Fruit fly (Drosophila melanogaster) whole organism, embryonic: Measurements from ENCODE around the gene ppk17.
A peak's percentile ranks its signal among the peaks of the same experiment; 100 is the strongest.

ENCODE experiments used
- Adf1 ChIP-seq: fragments of 200-800 bp; sonication (Bioruptor generic); IDR thresholded peaks from 2 replicates; pipeline ENCODE4 v1.3.6; 2022; ENCODE audit warnings: missing biosample characterization, missing genetic modification characterization
- Atf-2 ChIP-seq: fragments of 200-800 bp; sonication (Bioruptor generic); optimal IDR thresholded peaks from 2 replicates; lab custom pipeline; 2016; ENCODE audit warnings: missing biosample characterization, missing genetic modification characterization
- C15 ChIP-seq: fragments of 200-800 bp; sonication (Bioruptor generic); IDR thresholded peaks from 3 replicates; pipeline ENCODE4 v1.3.6; 2022; ENCODE audit warnings: missing biosample characterization, missing genetic modification characterization
- CG10979 ChIP-seq: fragments of 200-800 bp; sonication (Bioruptor generic); optimal IDR thresholded peaks from 2 replicates; lab custom pipeline; 2018; ENCODE audit warnings: missing biosample characterization, mild to moderate bottlenecking, missing genetic modification characterization, moderate library complexity
- CG11456 ChIP-seq: fragments of 200-800 bp; sonication (Bioruptor generic); IDR thresholded peaks from 3 replicates; pipeline ENCODE4 v1.3.6; 2022; ENCODE audit warnings: missing biosample characterization, missing genetic modification characterization
- CG12104 ChIP-seq: fragments of 200-800 bp; sonication (Bioruptor generic); optimal IDR thresholded peaks from 3 replicates; lab custom pipeline; 2016; ENCODE audit warnings: missing biosample characterization, missing genetic modification characterization
- CG13775 ChIP-seq: fragments of 200-800 bp; sonication (Bioruptor generic); optimal IDR thresholded peaks from 3 replicates; lab custom pipeline; 2017; ENCODE audit warnings: missing biosample characterization, mild to moderate bottlenecking, missing genetic modification characterization
- CG14860 ChIP-seq: fragments of 200-800 bp; sonication (Bioruptor generic); IDR thresholded peaks from 3 replicates; pipeline ENCODE4 v1.3.6; 2022; ENCODE audit warnings: missing biosample characterization, missing genetic modification characterization; ENCODE audit not compliant: partially characterized antibody
- CG1647 ChIP-seq: fragments of 200-800 bp; sonication (Bioruptor generic); optimal IDR thresholded peaks from 3 replicates; lab custom pipeline; 2016; ENCODE audit warnings: missing biosample characterization, missing genetic modification characterization
- CG17186 ChIP-seq: fragments of 200-800 bp; sonication (Bioruptor generic); optimal IDR thresholded peaks from 3 replicates; lab custom pipeline; 2017; ENCODE audit warnings: missing biosample characterization, missing genetic modification reagents, missing genetic modification characterization
- CG17328 ChIP-seq: fragments of 200-800 bp; sonication (Bioruptor generic); IDR thresholded peaks from 2 replicates; pipeline ENCODE4 v1.3.6; 2022; ENCODE audit warnings: missing biosample characterization, missing genetic modification characterization
- CG18476 ChIP-seq: fragments of 200-800 bp; sonication (Bioruptor generic); optimal IDR thresholded peaks from 2 replicates; lab custom pipeline; 2016; ENCODE audit warnings: missing biosample characterization, mild to moderate bottlenecking, missing genetic modification characterization
- CG2116 ChIP-seq: fragments of 200-800 bp; sonication (Bioruptor generic); optimal IDR thresholded peaks from 3 replicates; lab custom pipeline; 2018; ENCODE audit warnings: missing biosample characterization, mild to moderate bottlenecking, missing genetic modification characterization
- CG2120 ChIP-seq: fragments of 200-800 bp; sonication (Bioruptor generic); optimal IDR thresholded peaks from 3 replicates; lab custom pipeline; 2016; ENCODE audit warnings: missing biosample characterization, missing genetic modification characterization
- CG30431 ChIP-seq: fragments of 200-800 bp; sonication (Bioruptor generic); optimal IDR thresholded peaks from 2 replicates; lab custom pipeline; 2017; ENCODE audit warnings: missing biosample characterization, missing genetic modification characterization
- CG31388 ChIP-seq: fragments of 200-800 bp; sonication (Bioruptor generic); optimal IDR thresholded peaks from 2 replicates; lab custom pipeline; 2016; ENCODE audit warnings: missing biosample characterization, missing genetic modification characterization
- CG3407 ChIP-seq: fragments of 200-800 bp; sonication (Bioruptor generic); optimal IDR thresholded peaks from 2 replicates; lab custom pipeline; 2018; ENCODE audit warnings: missing biosample characterization, mild to moderate bottlenecking, missing genetic modification characterization
- CG4707 ChIP-seq: fragments of 200-800 bp; sonication (Bioruptor generic); optimal IDR thresholded peaks from 2 replicates; lab custom pipeline; 2018; ENCODE audit warnings: missing biosample characterization, mild to moderate bottlenecking, missing genetic modification characterization, moderate library complexity
- Eip74EF ChIP-seq, 2 experiments: fragments of 200-800 bp in 1 of 2; fragments of >200 bp in 1 of 2; sonication (Bioruptor generic) in 1 of 2; optimal IDR thresholded peaks; 2 replicates each; lab custom pipeline; 2017 to 2019; ENCODE audit warnings: missing biosample characterization in 2 of 2, missing genetic modification characterization in 2 of 2, mild to moderate bottlenecking in 1 of 2, moderate library complexity in 1 of 2
- HLH54F ChIP-seq: fragments of 200-800 bp; sonication (Bioruptor generic); optimal IDR thresholded peaks from 3 replicates; lab custom pipeline; 2016; ENCODE audit warnings: missing biosample characterization, missing genetic modification characterization
- Hmx ChIP-seq: fragments of 200-800 bp; sonication (Bioruptor generic); optimal IDR thresholded peaks from 2 replicates; lab custom pipeline; 2016; ENCODE audit warnings: missing biosample characterization, missing genetic modification characterization
- Mad ChIP-seq: fragments of 200-800 bp; sonication (Bioruptor generic); optimal IDR thresholded peaks from 2 replicates; lab custom pipeline; 2016; ENCODE audit warnings: missing biosample characterization, missing genetic modification characterization
- Mrtf ChIP-seq: fragments of 200-800 bp; sonication (Bioruptor generic); IDR thresholded peaks from 3 replicates; pipeline ENCODE4 v1.3.6; 2022; ENCODE audit warnings: missing biosample characterization, missing genetic modification characterization
- Myb ChIP-seq: fragments of 200-800 bp; sonication (Bioruptor generic); optimal IDR thresholded peaks from 2 replicates; lab custom pipeline; 2016; ENCODE audit warnings: missing biosample characterization, missing genetic modification characterization
- NK7.1 ChIP-seq: fragments of 200-800 bp; sonication (Bioruptor generic); optimal IDR thresholded peaks from 3 replicates; lab custom pipeline; 2016; ENCODE audit warnings: missing biosample characterization, missing genetic modification characterization
- Poxn ChIP-seq: fragments of 200-800 bp; sonication (Bioruptor generic); IDR thresholded peaks from 2 replicates; pipeline ENCODE4 v1.3.6; 2022; ENCODE audit warnings: missing biosample characterization, missing genetic modification characterization
- Stat92E ChIP-seq, 3 experiments: fragments of >200 bp in 2 of 3; fragments of 200-800 bp in 1 of 3; sonication (Bioruptor generic) in 1 of 3; optimal IDR thresholded peaks; 2 replicates each; lab custom pipeline; 2017 to 2019; ENCODE audit warnings: missing biosample characterization in 3 of 3, missing genetic modification characterization in 3 of 3, mild to moderate bottlenecking in 1 of 3, moderate library complexity in 1 of 3
- bigmax ChIP-seq: fragments of 200-800 bp; sonication (Bioruptor generic); optimal IDR thresholded peaks from 2 replicates; lab custom pipeline; 2018; ENCODE audit warnings: missing biosample characterization, mild to moderate bottlenecking, missing genetic modification characterization
- chinmo ChIP-seq: fragments of 200-800 bp; sonication (Bioruptor generic); IDR thresholded peaks from 4 replicates; pipeline ENCODE4 v1.3.6; 2022; ENCODE audit warnings: missing biosample characterization, missing genetic modification characterization; ENCODE audit not compliant: partially characterized antibody
- corto ChIP-seq: fragments of 200-800 bp; sonication (Bioruptor generic); optimal IDR thresholded peaks from 2 replicates; lab custom pipeline; 2016; ENCODE audit warnings: missing biosample characterization, mild to moderate bottlenecking, missing genetic modification characterization, moderate library complexity
- crp ChIP-seq, 2 experiments: fragments of 200-800 bp; sonication (Bioruptor generic); optimal IDR thresholded peaks; 2 replicates in 1 of 2; 3 replicates in 1 of 2; lab custom pipeline; 2017; ENCODE audit warnings: missing biosample characterization in 2 of 2, missing genetic modification characterization in 2 of 2, mild to moderate bottlenecking in 1 of 2, moderate library complexity in 1 of 2
- da ChIP-seq: fragments of 200-800 bp; sonication (Bioruptor generic); optimal IDR thresholded peaks from 2 replicates; lab custom pipeline; 2016; ENCODE audit warnings: missing biosample characterization, missing genetic modification characterization
- dan ChIP-seq: fragments of 200-800 bp; sonication (Bioruptor generic); IDR thresholded peaks from 2 replicates; pipeline ENCODE4 v1.3.6; 2022; ENCODE audit warnings: missing biosample characterization, missing genetic modification characterization
- dimm ChIP-seq: fragments of 200-800 bp; sonication (Bioruptor generic); IDR thresholded peaks from 2 replicates; pipeline ENCODE4 v1.3.6; 2022; ENCODE audit warnings: missing biosample characterization, missing genetic modification characterization
- dmrt11E ChIP-seq: fragments of 200-800 bp; sonication (Bioruptor generic); optimal IDR thresholded peaks from 3 replicates; lab custom pipeline; 2018; ENCODE audit warnings: missing biosample characterization, mild to moderate bottlenecking, missing genetic modification characterization, moderate library complexity
- dpn ChIP-seq, 2 experiments: fragments of 200-800 bp; sonication (Bioruptor generic); optimal IDR thresholded peaks; 3 replicates each; lab custom pipeline; 2016; ENCODE audit warnings: missing biosample characterization in 2 of 2, missing genetic modification characterization in 2 of 2
- emc ChIP-seq: fragments of 200-800 bp; sonication (Bioruptor generic); optimal IDR thresholded peaks from 2 replicates; lab custom pipeline; 2016; ENCODE audit warnings: missing biosample characterization, missing genetic modification characterization
- en ChIP-seq: fragments of 200-800 bp; sonication (Bioruptor generic); optimal IDR thresholded peaks from 2 replicates; lab custom pipeline; 2016; ENCODE audit warnings: missing biosample characterization, missing genetic modification characterization
- exex ChIP-seq: fragments of 200-800 bp; sonication (Bioruptor generic); optimal IDR thresholded peaks from 4 replicates; lab custom pipeline; 2018; ENCODE audit warnings: missing biosample characterization, mild to moderate bottlenecking, missing genetic modification characterization, moderate library complexity
- gsb-n ChIP-seq: fragments of 200-800 bp; sonication (Bioruptor generic); optimal IDR thresholded peaks from 3 replicates; lab custom pipeline; 2018; ENCODE audit warnings: missing biosample characterization, mild to moderate bottlenecking, missing genetic modification characterization
- klu ChIP-seq: fragments of 200-800 bp; sonication (Bioruptor generic); IDR thresholded peaks from 2 replicates; pipeline ENCODE4 v1.3.6; 2022; ENCODE audit warnings: missing biosample characterization, missing genetic modification characterization
- org-1 ChIP-seq: fragments of 200-800 bp; sonication (Bioruptor generic); optimal IDR thresholded peaks from 2 replicates; lab custom pipeline; 2017; ENCODE audit warnings: missing biosample characterization, missing genetic modification characterization
- prd ChIP-seq, 3 experiments: fragments of >200 bp in 2 of 3; fragments of 200-800 bp in 1 of 3; sonication (Bioruptor generic) in 1 of 3; optimal IDR thresholded peaks in 2 of 3; IDR thresholded peaks in 1 of 3; 2 replicates in 2 of 3; 3 replicates in 1 of 3; pipeline versions ENCODE4 v1.3.6 to Lab custom; 2017 to 2022; ENCODE audit warnings: missing biosample characterization in 1 of 3, missing genetic modification characterization in 1 of 3
- pzg ChIP-seq: fragments of 200-800 bp; sonication (Bioruptor generic); optimal IDR thresholded peaks from 3 replicates; lab custom pipeline; 2018; ENCODE audit warnings: missing biosample characterization, mild to moderate bottlenecking, missing genetic modification characterization, moderate library complexity
- sc ChIP-seq, 3 experiments: fragments of >200 bp in 2 of 3; fragments of 200-800 bp in 1 of 3; sonication (Bioruptor generic) in 1 of 3; optimal IDR thresholded peaks; 2 replicates in 2 of 3; 3 replicates in 1 of 3; lab custom pipeline; 2017; ENCODE audit warnings: mild to moderate bottlenecking in 1 of 3, missing biosample characterization in 1 of 3, missing genetic modification characterization in 1 of 3, missing genetic modification reagents in 1 of 3
- seq ChIP-seq: fragments of 200-800 bp; sonication (Bioruptor generic); IDR thresholded peaks from 2 replicates; pipeline ENCODE4 v1.3.6; 2022; ENCODE audit warnings: missing biosample characterization, missing genetic modification characterization
- tll ChIP-seq, 2 experiments: fragments of 200-800 bp in 1 of 2; fragments of >200 bp in 1 of 2; sonication (Bioruptor generic) in 1 of 2; optimal IDR thresholded peaks; 2 replicates each; lab custom pipeline; 2017 to 2019; ENCODE audit warnings: missing biosample characterization in 2 of 2, missing genetic modification characterization in 2 of 2, mild to moderate bottlenecking in 1 of 2, moderate library complexity in 1 of 2
- yki ChIP-seq: fragments of >200 bp; optimal IDR thresholded peaks from 3 replicates; lab custom pipeline; 2018

The ppk17 gene

DNA sequence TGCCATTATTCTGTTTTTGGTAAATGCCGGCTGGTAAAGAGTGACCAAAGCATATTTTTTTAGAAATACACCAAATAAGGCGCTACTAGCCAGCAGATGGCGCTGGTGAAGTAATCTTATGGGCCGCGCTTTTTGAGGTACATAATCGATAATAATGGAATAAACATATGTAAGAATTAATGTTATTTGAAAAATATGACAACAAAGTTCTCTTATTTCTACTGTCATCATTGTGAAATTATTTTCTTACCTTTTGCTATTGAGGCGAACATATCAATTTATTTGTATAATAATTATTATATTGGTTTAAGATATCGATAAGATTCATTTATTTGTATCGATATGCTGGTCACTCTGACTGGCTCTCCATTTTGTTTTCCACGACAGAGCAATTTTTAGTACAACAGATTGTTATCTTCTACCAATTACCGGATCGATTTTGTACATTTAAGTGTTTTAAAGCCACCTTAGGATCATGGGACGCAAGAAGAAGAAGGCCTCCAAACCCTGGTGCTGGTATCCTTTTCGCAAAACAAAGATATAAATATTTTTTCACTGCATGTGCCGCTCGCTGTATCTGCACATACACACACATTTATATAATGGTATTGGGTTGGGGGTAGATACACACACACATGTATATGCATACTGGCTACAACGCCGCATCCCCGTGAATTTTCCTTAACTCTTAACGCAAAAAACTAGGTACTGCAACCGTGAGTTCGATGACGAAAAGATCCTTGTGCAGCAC is 17.1 kb downstream of the ppk17 start, which contains the start of the genes LSm7 and BuGZ (continued):
- peak in 1 of 2 experiments; percentile 39 for TF ChIP-seq crp (GFP tag; optimal IDR thresholded peaks at IDR 0.05; lab: Kevin White, UChicago)
- TF ChIP-seq dan (GFP tag; lab: Robert Waterston, UW) = no peak
- TF ChIP-seq klu (GFP tag; lab: Robert Waterston, UW) = no peak
- no peak for TF ChIP-seq CG2120 (GFP tag; lab: Kevin White, UChicago)
- no peak for TF ChIP-seq exex
- TF ChIP-seq emc (GFP tag; lab: Kevin White, UChicago) = no peak
- peak; percentile 55 for TF ChIP-seq dmrt11E (tag; lab: Kevin White, UChicago)
- no peak for TF ChIP-seq CG17328 (GFP tag; lab: Robert Waterston, UW)
- TF ChIP-seq CG2116 (GFP tag; lab: Kevin White, UChicago) = peak; percentile 85
- no peak for TF ChIP-seq Hmx (GFP tag; lab: Kevin White, UChicago)
- TF ChIP-seq yki (lab: Kevin White, UChicago) = no peak
- TF ChIP-seq da (GFP tag; lab: Kevin White, UChicago) = no peak
- TF ChIP-seq CG4707 (GFP tag; lab: Kevin White, UChicago) = no peak
- TF ChIP-seq Atf-2 (GFP tag; lab: Kevin White, UChicago) = no peak
- TF ChIP-seq Eip74EF (GFP tag; optimal IDR thresholded peaks at IDR 0.05; lab: Kevin White, UChicago) = no peak
- peak; percentile 55 for TF ChIP-seq CG10979 (tag; lab: Kevin White, UChicago)
- no peak for TF ChIP-seq C15 (GFP tag; lab: Robert Waterston, UW)
- no peak; the same call in 1 of the 2 replicates for TF ChIP-seq Adf1
- no peak for TF ChIP-seq CG18476
- 0 out of 4 replicates have a peak, but pooled peaks have one; percentile 38 for TF ChIP-seq chinmo
- TF ChIP-seq CG12104 (GFP tag; lab: Kevin White, UChicago) = peak; percentile 57
- TF ChIP-seq pzg (GFP tag; lab: Kevin White, UChicago) = peak; percentile 65
- TF ChIP-seq CG11456 (GFP tag; lab: Robert Waterston, UW) = no peak
- TF ChIP-seq CG13775 (GFP tag; lab: Kevin White, UChicago) = peak; percentile 65
- TF ChIP-seq corto = no peak
- TF ChIP-seq Mad (GFP tag; lab: Kevin White, UChicago) = no peak
- peak in 1 of 3 experiments; percentile 21 for TF ChIP-seq Stat92E (GFP tag; optimal IDR thresholded peaks at IDR 0.05; lab: Kevin White, UChicago)
- TF ChIP-seq CG1647 (GFP tag; lab: Kevin White, UChicago) = no peak
- no peak for TF ChIP-seq org-1 (GFP tag; lab: Kevin White, UChicago)
- peak; percentile 45; the same call in 2 of the 3 replicates for TF ChIP-seq CG14860 (GFP tag; lab: Robert Waterston, UW)
- TF ChIP-seq HLH54F (GFP tag; lab: Kevin White, UChicago) = no peak
- no peak for TF ChIP-seq seq (GFP tag; lab: Robert Waterston, UW)
- TF ChIP-seq prd (optimal IDR thresholded peaks at IDR 0.05; lab: Kevin White, UChicago) = no peak
- TF ChIP-seq prd (GFP tag; IDR thresholded peaks at IDR 0.05; lab: Robert Waterston, UW) = no peak
- peak; percentile 35 to 48 for TF ChIP-seq dpn (GFP tag; optimal IDR thresholded peaks at IDR 0.05; lab: Kevin White, UChicago)
- TF ChIP-seq Myb (GFP tag; lab: Kevin White, UChicago) = peak; percentile 4
- no peak for TF ChIP-seq bigmax
- no peak for TF ChIP-seq CG30431 (GFP tag; lab: Kevin White, UChicago)
- TF ChIP-seq CG3407 (GFP tag; lab: Kevin White, UChicago) = no peak
- TF ChIP-seq dimm (GFP tag; lab: Robert Waterston, UW) = no peak
- TF ChIP-seq Poxn (GFP tag; lab: Robert Waterston, UW) = no peak
- TF ChIP-seq sc (optimal IDR thresholded peaks at IDR 0.05; lab: Kevin White, UChicago) = no peak
- TF ChIP-seq sc (GFP tag; optimal IDR thresholded peaks at IDR 0.05; lab: Kevin White, UChicago) = no peak
- TF ChIP-seq Mrtf (GFP tag; lab: Robert Waterston, UW) = no peak
- TF ChIP-seq NK7.1 (GFP tag; lab: Kevin White, UChicago) = no peak
- no peak for TF ChIP-seq CG31388 (GFP tag; lab: Kevin White, UChicago)
- no peak for TF ChIP-seq tll (GFP tag; optimal IDR thresholded peaks at IDR 0.05; lab: Kevin White, UChicago)
- no peak for TF ChIP-seq gsb-n (tag; lab: Kevin White, UChicago)
- TF ChIP-seq en (GFP tag; lab: Kevin White, UChicago) = no peak
- peak; percentile 83 for TF ChIP-seq CG17186 (GFP tag; lab: Kevin White, UChicago)
